Worm (Caenorhabditis elegans): ENCODE data around the gene pgp-14.

pgp-14 gene

DNA sequence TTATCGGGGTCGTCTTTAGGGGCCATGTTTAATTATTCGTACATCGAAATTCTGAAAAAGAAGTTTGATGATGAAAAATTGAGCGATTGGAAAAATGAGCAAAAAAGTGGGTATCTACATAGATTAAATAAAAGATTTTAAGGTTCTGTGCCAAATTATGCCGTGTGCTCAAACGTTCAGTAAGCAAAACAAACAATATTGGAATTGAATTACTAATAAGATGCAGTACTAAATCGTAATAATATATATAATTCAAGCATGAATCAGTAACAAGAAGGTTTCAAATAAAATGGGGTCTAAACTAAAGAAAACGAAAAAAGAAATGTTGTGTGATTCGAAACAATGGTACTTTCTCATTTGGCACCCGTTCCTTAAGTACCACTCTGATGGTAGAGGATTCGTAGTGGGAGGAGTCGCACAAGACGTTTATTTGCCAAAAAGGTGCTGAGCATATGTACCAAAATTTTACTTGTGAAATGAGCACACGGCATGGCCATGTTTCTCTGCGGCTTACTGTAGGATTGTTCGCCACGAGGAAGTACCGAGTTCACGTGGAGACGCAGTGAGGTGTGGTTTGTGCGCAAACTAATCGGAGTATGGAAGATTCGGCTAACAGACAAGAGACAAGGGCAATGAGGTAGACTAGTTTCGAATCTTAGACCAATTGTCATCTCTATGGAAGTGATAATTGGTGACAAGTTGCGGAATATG is at the start of gene pgp-14:
Gene pgp-14 (minus strand): TSS at position 51 of the 711 bp plus-strand sequence.
- TF ChIP-seq W03F9.2 (tag; optimal IDR thresholded peaks at IDR 0.05) (no peak), dao-5 (tag; optimal IDR thresholded peaks at IDR 0.05) (no peak), him-1 (tag; optimal IDR thresholded peaks at IDR 0.05) (no peak)

DNA sequence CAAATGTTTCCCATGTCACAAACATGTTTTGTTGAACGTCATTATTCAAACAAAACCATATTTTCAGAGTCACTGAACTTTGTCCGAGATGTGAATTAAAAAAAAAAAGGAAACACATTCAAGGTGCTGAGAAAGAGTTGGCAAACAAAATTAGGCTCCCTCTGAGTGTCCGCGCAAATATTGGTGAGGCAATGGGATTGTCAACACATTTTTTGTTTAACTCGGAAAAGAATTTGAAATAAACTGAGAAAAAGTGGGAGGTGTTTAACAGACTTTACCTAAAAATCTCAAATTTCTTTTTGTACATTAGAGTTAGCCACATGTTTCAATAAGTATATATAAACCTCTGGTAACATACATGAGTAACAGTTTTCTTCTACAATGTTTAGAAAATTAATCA is 44.4 kb upstream of the pgp-14 start, which contains the start of gene abf-6:
Gene abf-6 (plus strand): TSS at position 323 of the 400 bp plus-strand sequence.
- TF ChIP-seq him-1 (tag; optimal IDR thresholded peaks at IDR 0.05) (no peak), W03F9.2 (tag; optimal IDR thresholded peaks at IDR 0.05) (no peak), dao-5 (tag; optimal IDR thresholded peaks at IDR 0.05) (no peak)

DNA sequence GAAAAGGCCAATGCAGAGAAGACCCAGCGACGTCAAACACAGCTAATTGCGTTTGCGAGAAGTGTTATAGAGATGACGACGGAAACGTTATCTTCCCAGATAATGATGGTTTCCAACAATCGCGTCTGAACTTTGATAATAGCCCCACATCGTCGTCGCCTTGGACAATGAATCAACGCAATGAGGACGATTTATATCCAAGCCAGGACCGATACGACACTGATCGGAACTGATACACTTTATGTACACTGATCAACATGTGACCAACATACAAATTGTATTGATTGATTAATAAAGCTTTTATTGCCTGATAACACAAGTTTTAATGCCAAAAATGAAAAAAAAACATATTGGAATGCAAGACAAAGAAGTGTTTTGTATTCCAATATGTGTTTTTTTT is 43.7 kb upstream of the pgp-14 start:
- no peak for TF ChIP-seq dao-5 (tag; optimal IDR thresholded peaks at IDR 0.05)
- no peak for TF ChIP-seq W03F9.2 (tag; optimal IDR thresholded peaks at IDR 0.05)
- TF ChIP-seq him-1 (tag; optimal IDR thresholded peaks at IDR 0.05) = no peak

- TF ChIP-seq him-1 (tag; optimal IDR thresholded peaks at IDR 0.05) (no peak), dao-5 (tag; optimal IDR thresholded peaks at IDR 0.05) (no peak), W03F9.2 (tag; optimal IDR thresholded peaks at IDR 0.05) (no peak)
Observed at ce11 chrX:12792554-12792953, 43.2 kb upstream of the pgp-14 start, which contains the start of gene abf-5. Gene abf-5 (plus strand): TSS chrX:12792854.

- no peak for TF ChIP-seq W03F9.2 (tag; optimal IDR thresholded peaks at IDR 0.05)
Observed at ce11 chrX:12790036-12790435, 40.7 kb upstream of the pgp-14 start, which contains the start of gene str-123. Gene str-123 (plus strand): TSS chrX:12790336.

DNA sequence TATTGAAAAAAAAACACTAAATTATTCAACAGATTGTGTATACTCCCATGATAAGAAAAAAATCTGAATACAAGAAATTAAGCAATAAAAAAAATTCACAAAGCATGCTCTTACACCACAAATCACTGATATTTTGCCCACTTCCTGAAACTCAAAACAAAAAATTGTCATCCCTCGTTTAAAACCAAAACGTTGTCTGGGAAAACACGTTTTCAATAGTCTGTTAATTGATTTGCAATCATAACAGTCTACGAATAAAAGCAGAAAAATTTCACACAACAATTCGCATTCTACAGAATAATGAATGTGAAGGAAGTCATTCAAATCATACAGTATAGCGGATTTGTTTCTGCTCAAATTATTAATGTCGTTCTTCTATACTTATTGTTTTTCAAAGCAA is 38.2 kb upstream of the pgp-14 start, which contains the start of gene str-124:
Gene str-124 (plus strand): TSS at position 301 of the 400 bp plus-strand sequence.
- no peak for TF ChIP-seq him-1 (tag; optimal IDR thresholded peaks at IDR 0.05)
- TF ChIP-seq W03F9.2 (tag; optimal IDR thresholded peaks at IDR 0.05) = no peak
- no peak for TF ChIP-seq dao-5 (tag; optimal IDR thresholded peaks at IDR 0.05)

DNA sequence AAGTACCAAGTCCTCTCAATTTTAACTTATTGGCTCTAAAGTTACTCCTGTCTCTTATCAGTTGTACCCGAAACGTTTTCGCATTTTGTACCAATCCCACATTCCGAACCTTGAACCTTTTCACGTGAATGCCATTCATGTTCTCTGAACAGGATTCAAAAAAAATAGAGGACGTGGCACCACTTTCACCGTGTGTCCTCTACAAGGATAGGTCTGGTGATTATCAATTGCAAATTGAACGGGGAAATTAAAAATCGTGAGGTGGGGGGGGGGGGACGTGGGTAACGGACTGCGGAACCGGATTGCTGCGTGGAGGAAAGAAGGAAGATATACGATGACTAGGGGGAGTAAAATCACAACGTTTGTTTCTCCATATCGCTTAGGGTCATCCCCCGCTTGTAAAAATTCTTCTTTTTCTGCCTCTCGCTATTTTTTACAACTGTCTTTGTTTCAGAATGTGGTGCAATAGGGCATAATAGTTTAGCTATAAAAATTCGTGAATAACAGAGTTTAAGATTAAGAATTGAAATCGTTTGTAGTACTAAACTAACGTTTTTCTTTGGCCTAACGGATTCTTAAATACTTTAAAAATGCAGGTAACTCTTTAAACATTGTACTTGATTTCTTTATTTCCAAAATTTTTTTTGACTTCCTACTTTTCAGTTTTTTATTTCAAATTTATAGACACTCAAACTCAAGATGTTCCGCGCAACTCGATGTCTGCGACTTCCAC is 32.5 kb upstream of the pgp-14 start, which contains the start of gene alh-13:
Gene alh-13 (plus strand): TSS at position 683 of the 733 bp plus-strand sequence.
- TF ChIP-seq dao-5 (tag; optimal IDR thresholded peaks at IDR 0.05) = no peak
- no peak for TF ChIP-seq W03F9.2 (tag; optimal IDR thresholded peaks at IDR 0.05)
- no peak for TF ChIP-seq him-1 (tag; optimal IDR thresholded peaks at IDR 0.05)

ce11 chrX:12780674-12781073 is 31.3 kb upstream of the pgp-14 start:
- TF ChIP-seq W03F9.2 (tag; optimal IDR thresholded peaks at IDR 0.05) (no peak), him-1 (tag; optimal IDR thresholded peaks at IDR 0.05) (no peak), dao-5 (tag; optimal IDR thresholded peaks at IDR 0.05) (no peak)

DNA sequence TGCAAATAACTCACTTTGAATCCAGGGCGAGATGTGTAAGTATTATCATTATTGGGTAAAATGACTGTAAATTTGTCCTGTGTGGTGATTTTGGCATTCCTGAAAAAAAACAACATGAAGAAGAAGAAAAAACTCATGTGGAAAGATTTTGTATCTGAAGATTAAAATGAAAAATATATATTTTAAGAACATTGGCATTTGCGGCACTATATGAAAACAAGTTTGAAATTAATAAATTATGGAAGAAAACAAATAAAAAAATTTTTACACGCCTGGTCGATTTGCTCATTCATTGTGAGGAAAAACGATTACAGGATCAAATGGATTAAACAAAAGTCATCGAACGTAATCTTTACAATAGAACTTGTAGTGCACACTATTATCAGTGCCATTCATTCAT is 20.3 kb upstream of the pgp-14 start, which contains the start of gene ilc-17.1:
Gene ilc-17.1 (minus strand): TSS at position 101 of the 400 bp plus-strand sequence.
- TF ChIP-seq dao-5 (tag; optimal IDR thresholded peaks at IDR 0.05) (no peak), W03F9.2 (tag; optimal IDR thresholded peaks at IDR 0.05) (no peak), him-1 (tag; optimal IDR thresholded peaks at IDR 0.05) (no peak)

DNA sequence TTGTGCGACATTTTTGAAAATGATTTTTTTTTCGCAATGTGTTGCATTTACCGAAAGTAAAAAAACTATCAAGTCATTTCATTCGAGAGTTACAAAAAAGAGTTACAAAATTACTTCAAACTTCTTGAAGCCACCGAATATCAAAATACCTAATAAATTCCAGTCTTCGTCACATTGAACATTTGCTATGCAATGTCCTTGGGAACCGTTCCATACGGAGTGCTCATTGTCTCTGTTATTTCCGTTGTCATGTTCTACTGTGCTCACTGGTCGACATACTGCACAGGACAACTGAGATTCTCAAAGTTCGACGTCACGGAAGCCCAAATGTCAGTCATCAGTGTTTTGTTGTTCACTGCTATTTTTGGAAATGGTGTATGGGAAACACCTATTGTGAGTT is 14.6 kb upstream of the pgp-14 start:
- TF ChIP-seq him-1 (tag; optimal IDR thresholded peaks at IDR 0.05) (no peak), dao-5 (tag; optimal IDR thresholded peaks at IDR 0.05) (no peak)

DNA sequence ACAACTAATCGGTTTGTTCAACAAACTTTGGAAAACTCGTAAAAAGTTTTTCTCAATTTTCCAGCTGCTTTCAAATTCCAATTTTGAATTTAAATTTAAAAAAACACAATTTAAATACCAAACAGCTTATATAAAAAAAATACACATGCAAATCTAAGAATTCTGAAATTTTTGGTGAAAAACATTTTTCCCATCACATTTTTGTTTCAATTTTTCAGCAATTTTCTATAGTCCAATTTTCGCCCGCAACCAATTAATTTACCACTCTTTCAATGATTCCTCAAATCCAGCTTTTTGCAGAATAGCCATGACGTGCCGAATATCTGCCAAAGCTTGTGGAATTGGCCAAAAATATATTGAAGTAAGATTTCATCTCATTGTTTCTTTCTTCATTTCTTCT is 12.4 kb upstream of the pgp-14 start, which contains the start of gene cept-1:
Gene cept-1 (plus strand): TSS at position 301 of the 400 bp plus-strand sequence.
- TF ChIP-seq him-1 (tag; optimal IDR thresholded peaks at IDR 0.05) = no peak
- TF ChIP-seq dao-5 (tag; optimal IDR thresholded peaks at IDR 0.05) = no peak
- TF ChIP-seq W03F9.2 (tag; optimal IDR thresholded peaks at IDR 0.05) = no peak

DNA sequence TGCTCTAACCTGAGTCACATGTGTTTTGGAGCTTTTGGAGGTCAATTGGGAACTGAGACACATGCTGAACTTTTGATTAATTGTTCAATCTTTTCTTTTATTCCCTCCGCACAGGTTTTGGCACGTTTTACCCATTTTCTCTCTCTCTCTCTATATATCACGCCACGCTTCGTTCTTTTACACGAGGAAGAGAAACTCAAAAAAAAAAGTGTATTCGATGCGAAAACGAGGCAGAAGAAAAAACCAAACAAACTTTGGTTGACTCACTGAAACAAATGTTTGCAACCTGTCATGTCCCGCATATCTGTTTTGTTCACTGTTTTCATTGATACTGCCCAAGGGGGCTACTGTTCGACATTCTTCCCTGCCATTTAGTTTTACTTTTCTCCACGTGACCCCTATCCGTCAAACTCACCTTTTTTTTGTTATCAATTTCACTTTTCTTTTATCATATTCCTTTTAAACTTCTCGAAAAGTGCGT is 12.0 kb upstream of the pgp-14 start:
- no peak for TF ChIP-seq W03F9.2 (tag; optimal IDR thresholded peaks at IDR 0.05)
- no peak for TF ChIP-seq him-1 (tag; optimal IDR thresholded peaks at IDR 0.05)
- no peak for TF ChIP-seq dao-5 (tag; optimal IDR thresholded peaks at IDR 0.05)

ce11 chrX:12759642-12760041 is 10.3 kb upstream of the pgp-14 start:
- TF ChIP-seq him-1 (tag; optimal IDR thresholded peaks at IDR 0.05) = no peak
- no peak for TF ChIP-seq dao-5 (tag; optimal IDR thresholded peaks at IDR 0.05)
- TF ChIP-seq W03F9.2 (tag; optimal IDR thresholded peaks at IDR 0.05) = no peak

ce11 chrX:12759010-12759409 is 9.6 kb upstream of the pgp-14 start:
- no peak for TF ChIP-seq him-1 (tag; optimal IDR thresholded peaks at IDR 0.05)
- TF ChIP-seq W03F9.2 (tag; optimal IDR thresholded peaks at IDR 0.05) = no peak
- TF ChIP-seq dao-5 (tag; optimal IDR thresholded peaks at IDR 0.05) = no peak
